Worm (Caenorhabditis elegans) whole organism, L2 larva: ENCODE results near the gene srh-28.

ENCODE experiments used
- R02D3.7 ChIP-seq: fragments of 150-350 bp; optimal IDR thresholded peaks from 2 replicates; lab custom pipeline; 2014; ENCODE audit warnings: missing biosample characterization, missing genetic modification characterization
- Y55F3AM.14 ChIP-seq: fragments of 200-800 bp; sonication (Bioruptor generic); optimal IDR thresholded peaks from 2 replicates; lab custom pipeline; 2018; ENCODE audit warnings: mild to moderate bottlenecking, missing genetic modification characterization, missing compliant biosample characterization
- ZK546.5 ChIP-seq: sonication (generic microtip); optimal IDR thresholded peaks from 2 replicates; lab custom pipeline; 2017; ENCODE audit warnings: missing biosample characterization, missing genetic modification characterization
- aly-2 ChIP-seq: fragments of 150-350 bp; optimal IDR thresholded peaks from 2 replicates; lab custom pipeline; 2014; ENCODE audit warnings: missing biosample characterization, missing genetic modification characterization
- blmp-1 ChIP-seq: sonication (generic microtip); optimal IDR thresholded peaks from 2 replicates; lab custom pipeline; 2017; ENCODE audit warnings: missing genetic modification characterization, mild to moderate bottlenecking, missing compliant biosample characterization, antibody characterized with exemption, moderate library complexity; ENCODE audit not compliant: insufficient read depth
- ceh-16 ChIP-seq: fragments of 150-350 bp; optimal IDR thresholded peaks from 2 replicates; lab custom pipeline; 2014; ENCODE audit warnings: missing biosample characterization, missing genetic modification characterization
- elt-1 ChIP-seq: fragments of 150-350 bp; optimal IDR thresholded peaks from 2 replicates; lab custom pipeline; 2014; ENCODE audit warnings: missing biosample characterization, missing genetic modification characterization
- elt-3 ChIP-seq: sonication (generic microtip); optimal IDR thresholded peaks from 2 replicates; lab custom pipeline; 2017; ENCODE audit warnings: missing biosample characterization, missing genetic modification characterization
- lin-11 ChIP-seq: fragments of 150-350 bp; sonication (generic microtip); optimal IDR thresholded peaks from 2 replicates; lab custom pipeline; 2014; ENCODE audit warnings: missing biosample characterization, missing genetic modification characterization, inconsistent platforms, mixed read lengths
- mab-5 ChIP-seq: fragments of 150-350 bp; optimal IDR thresholded peaks from 2 replicates; lab custom pipeline; 2014; ENCODE audit warnings: missing biosample characterization, missing genetic modification characterization
- mbf-1 ChIP-seq: sonication (generic microtip); optimal IDR thresholded peaks from 2 replicates; lab custom pipeline; 2017; ENCODE audit warnings: missing biosample characterization, missing genetic modification characterization
- nhr-11 ChIP-seq: fragments of 150-350 bp; optimal IDR thresholded peaks from 2 replicates; lab custom pipeline; 2014; ENCODE audit warnings: missing biosample characterization, missing genetic modification characterization
- nhr-12 ChIP-seq: fragments of 150-350 bp; optimal IDR thresholded peaks from 2 replicates; lab custom pipeline; 2014; ENCODE audit warnings: missing biosample characterization, missing genetic modification characterization
- nhr-237 ChIP-seq: fragments of 150-350 bp; optimal IDR thresholded peaks from 2 replicates; lab custom pipeline; 2014; ENCODE audit warnings: missing biosample characterization, missing genetic modification characterization
- nhr-6 ChIP-seq: fragments of 150-350 bp; optimal IDR thresholded peaks from 2 replicates; lab custom pipeline; 2014; ENCODE audit warnings: missing biosample characterization, missing genetic modification characterization
- nhr-77 ChIP-seq: fragments of 150-350 bp; optimal IDR thresholded peaks from 2 replicates; lab custom pipeline; 2014; ENCODE audit warnings: missing biosample characterization, missing genetic modification characterization
- sma-9 ChIP-seq, 2 experiments: fragments of 150-350 bp in 1 of 2; sonication (generic microtip) in 1 of 2; optimal IDR thresholded peaks; 2 replicates each; lab custom pipeline; 2014 to 2016; ENCODE audit warnings: missing genetic modification characterization in 2 of 2, mild to moderate bottlenecking in 1 of 2, missing biosample characterization in 1 of 2, missing compliant biosample characterization in 1 of 2, missing genetic modification reagents in 1 of 2, moderate library complexity in 1 of 2
- zag-1 ChIP-seq: fragments of 150-350 bp; optimal IDR thresholded peaks from 2 replicates; lab custom pipeline; 2014; ENCODE audit warnings: missing biosample characterization, missing genetic modification characterization
- ztf-11 ChIP-seq: sonication (generic microtip); optimal IDR thresholded peaks from 2 replicates; lab custom pipeline; 2017; ENCODE audit warnings: missing biosample characterization, missing genetic modification characterization

srh-28 gene

DNA sequence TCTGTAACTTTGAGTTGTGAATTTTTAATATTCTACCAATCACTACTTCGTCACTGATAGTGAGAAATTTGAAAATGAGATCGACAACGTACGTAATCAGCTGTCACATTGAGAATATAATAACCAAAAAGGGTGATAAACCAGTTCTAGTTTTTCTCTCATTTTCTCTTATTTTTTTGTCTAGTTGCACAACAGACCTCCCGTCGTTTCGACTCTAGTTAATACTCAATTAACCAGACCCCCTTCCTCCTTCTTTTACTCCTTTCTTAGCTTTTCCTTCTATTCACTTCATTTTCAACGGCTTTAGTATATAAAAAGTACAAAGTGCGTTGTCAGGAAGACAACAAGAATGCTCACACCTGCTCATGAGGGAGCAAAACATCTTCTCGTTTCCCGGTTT, 48.4 kb downstream of the srh-28 start, which contains the start of gene ZC487.1:
Gene ZC487.1, plus strand, starts transcription at position 301 of the 400 bp plus-strand sequence.
- no peak for TF ChIP-seq R02D3.7 (tag; lab: Kevin White, UChicago)
- no peak for TF ChIP-seq nhr-77 (tag; lab: Kevin White, UChicago)
- TF ChIP-seq ztf-11 (tag; lab: Kevin White, UChicago): no peak
- no peak for TF ChIP-seq nhr-12 (tag; lab: Kevin White, UChicago)
- no peak for TF ChIP-seq ceh-16
- no peak for TF ChIP-seq mab-5 (tag; lab: Kevin White, UChicago)
- TF ChIP-seq zag-1 (tag; lab: Kevin White, UChicago): no peak
- TF ChIP-seq nhr-6 (tag; lab: Kevin White, UChicago): no peak
- no peak for TF ChIP-seq elt-1 (tag; lab: Kevin White, UChicago)
- no peak for TF ChIP-seq lin-11 (tag; lab: Kevin White, UChicago)
- no peak for TF ChIP-seq elt-3 (tag; lab: Kevin White, UChicago)
- no peak for TF ChIP-seq Y55F3AM.14
- TF ChIP-seq sma-9 (GFP tag; optimal IDR thresholded peaks at IDR 0.05; lab: Kevin White, UChicago): no peak
- no peak for TF ChIP-seq sma-9 (tag; optimal IDR thresholded peaks at IDR 0.05; lab: Kevin White, UChicago)
- TF ChIP-seq nhr-237 (tag; lab: Kevin White, UChicago): no peak
- no peak for TF ChIP-seq blmp-1 (tag; lab: Kevin White, UChicago)
- no peak for TF ChIP-seq ZK546.5 (tag; lab: Kevin White, UChicago)
- TF ChIP-seq mbf-1: no peak
- no peak for TF ChIP-seq nhr-11 (tag; lab: Kevin White, UChicago)
- TF ChIP-seq, all 48 proteins: peak for 0

DNA sequence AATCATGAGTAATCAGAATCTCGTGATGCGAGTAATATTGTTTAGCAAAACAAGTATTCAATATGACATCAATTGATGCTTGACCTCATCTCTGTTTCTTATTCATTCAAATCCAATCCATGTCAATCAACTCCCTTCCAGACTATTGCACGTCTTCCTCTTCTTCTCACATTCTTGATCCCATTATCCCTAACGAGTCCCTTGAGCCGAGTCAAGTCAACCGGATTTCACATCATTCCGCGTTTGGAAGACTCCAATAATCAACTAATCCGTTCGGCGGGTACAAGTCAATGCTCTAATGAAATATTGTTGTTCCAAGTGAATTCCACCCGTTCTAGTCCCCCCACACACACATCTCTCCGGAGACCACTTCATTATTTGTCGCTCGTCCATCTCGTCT, 49.3 kb downstream of the srh-28 start:
- TF ChIP-seq mab-5 (tag; lab: Kevin White, UChicago) (peak; percentile 11), nhr-237 (tag; lab: Kevin White, UChicago) (no peak), sma-9 (GFP tag; optimal IDR thresholded peaks at IDR 0.05; lab: Kevin White, UChicago) (peak; percentile 1), sma-9 (tag; optimal IDR thresholded peaks at IDR 0.05; lab: Kevin White, UChicago) (no peak), aly-2 (tag; lab: Kevin White, UChicago) (no peak)
